Worm (Caenorhabditis elegans) whole organism, mixed stage, embryonic: Measurements from ENCODE around the gene F43G6.4.

ENCODE experiments used
- ces-1 ChIP-seq: fragments of 150-350 bp; optimal IDR thresholded peaks from 2 replicates; lab custom pipeline; 2014; ENCODE audit warnings: missing biosample characterization, missing genetic modification reagents, missing genetic modification characterization
- elt-1 ChIP-seq: sonication (generic microtip); optimal IDR thresholded peaks from 2 replicates; lab custom pipeline; 2017; ENCODE audit warnings: missing genetic modification characterization, mild to moderate bottlenecking, missing compliant biosample characterization, antibody characterized with exemption, moderate library complexity, borderline replicate concordance; ENCODE audit not compliant: insufficient read depth
- lsy-2 ChIP-seq: fragments of 150-350 bp; optimal IDR thresholded peaks from 2 replicates; lab custom pipeline; 2014; ENCODE audit warnings: missing biosample characterization, missing genetic modification characterization
- nhr-12 ChIP-seq: fragments of 150-350 bp; optimal IDR thresholded peaks from 2 replicates; lab custom pipeline; 2014; ENCODE audit warnings: missing biosample characterization, missing genetic modification characterization
- nhr-237 ChIP-seq: fragments of 150-350 bp; optimal IDR thresholded peaks from 2 replicates; lab custom pipeline; 2014; ENCODE audit warnings: missing biosample characterization, missing genetic modification characterization
- nhr-28 ChIP-seq: fragments of 150-350 bp; optimal IDR thresholded peaks from 2 replicates; lab custom pipeline; 2014; ENCODE audit warnings: missing biosample characterization, missing genetic modification characterization
- nhr-76 ChIP-seq: sonication (generic microtip); optimal IDR thresholded peaks from 2 replicates; lab custom pipeline; 2017; ENCODE audit warnings: missing biosample characterization, missing genetic modification characterization
- pha-4 ChIP-seq: fragments of 150-350 bp; optimal IDR thresholded peaks from 2 replicates; lab custom pipeline; 2018; ENCODE audit warnings: missing biosample characterization, missing genetic modification reagents, missing genetic modification characterization
- snpc-4 ChIP-seq: fragments of 150-350 bp; optimal IDR thresholded peaks from 2 replicates; lab custom pipeline; 2014; ENCODE audit warnings: missing biosample characterization, missing genetic modification characterization
- unc-120 ChIP-seq: sonication (generic microtip); optimal IDR thresholded peaks from 2 replicates; lab custom pipeline; 2017; ENCODE audit warnings: missing genetic modification characterization, missing compliant biosample characterization; ENCODE audit not compliant: poor library complexity, severe bottlenecking
- unc-39 ChIP-seq: fragments of 150-350 bp; optimal IDR thresholded peaks from 2 replicates; lab custom pipeline; 2014; ENCODE audit warnings: missing biosample characterization, missing genetic modification characterization
- ztf-11 ChIP-seq: fragments of 150-350 bp; optimal IDR thresholded peaks from 2 replicates; lab custom pipeline; 2014; ENCODE audit warnings: missing biosample characterization, missing genetic modification characterization

ce11 chrII:11761806-11762512, 28.6 kb upstream of the F43G6.4 start:
- TF ChIP-seq ces-1 (GFP tag; lab: Kevin White, UChicago) (peak; percentile 64), pha-4 (tag; lab: Kevin White, UChicago) (no peak), unc-120 (no peak), ztf-11 (tag; lab: Kevin White, UChicago) (no peak), nhr-76 (no peak), nhr-28 (tag; lab: Kevin White, UChicago) (no peak), unc-39 (no peak), snpc-4 (tag; lab: Kevin White, UChicago) (no peak), nhr-12 (no peak), lsy-2 (tag; lab: Kevin White, UChicago) (peak; percentile 10), elt-1 (tag; lab: Kevin White, UChicago) (no peak), nhr-237 (no peak)
